Worm (Caenorhabditis elegans) whole organism, L4 larva: ENCODE results near the gene kcc-3.

Experiments used
- aly-2 ChIP-seq: sonication (generic microtip); optimal IDR thresholded peaks from 2 replicates; lab custom pipeline; 2018; ENCODE audit warnings: missing biosample characterization, missing genetic modification characterization
- ama-1 ChIP-seq: fragments of 150-350 bp; optimal IDR thresholded peaks from 2 replicates; lab custom pipeline; 2014; ENCODE audit warnings: inconsistent platforms, mixed read lengths
- ceh-32 ChIP-seq: sonication (generic microtip); optimal IDR thresholded peaks from 2 replicates; lab custom pipeline; 2016; ENCODE audit warnings: mild to moderate bottlenecking, missing genetic modification characterization, missing compliant biosample characterization; ENCODE audit not compliant: poor library complexity
- fos-1 ChIP-seq: fragments of 150-350 bp; optimal IDR thresholded peaks from 2 replicates; lab custom pipeline; 2014; ENCODE audit warnings: missing biosample characterization, missing genetic modification characterization
- gei-8 ChIP-seq: fragments of 200-800 bp; sonication (Bioruptor generic); optimal IDR thresholded peaks from 2 replicates; lab custom pipeline; 2018; ENCODE audit warnings: mild to moderate bottlenecking, missing genetic modification characterization, missing compliant biosample characterization
- nhr-237 ChIP-seq: sonication (generic microtip); optimal IDR thresholded peaks from 2 replicates; lab custom pipeline; 2017; ENCODE audit warnings: missing biosample characterization, missing genetic modification characterization
- pha-4 ChIP-seq, 2 experiments: fragments of 150-350 bp in 1 of 2; fragments of 200-800 bp in 1 of 2; sonication (Bioruptor generic) in 1 of 2; IDR thresholded peaks in 1 of 2; optimal IDR thresholded peaks in 1 of 2; 2 replicates each; pipeline versions ENCODE4 v1.3.6 to Lab custom; 2014 to 2022; ENCODE audit warnings: missing genetic modification characterization in 2 of 2, missing genetic modification reagents in 2 of 2, missing biosample characterization in 1 of 2, missing compliant biosample characterization in 1 of 2
- pqm-1 ChIP-seq: sonication (generic microtip); optimal IDR thresholded peaks from 2 replicates; lab custom pipeline; 2017; ENCODE audit warnings: missing biosample characterization, missing genetic modification characterization
- zfp-2 ChIP-seq: sonication (generic microtip); optimal IDR thresholded peaks from 2 replicates; lab custom pipeline; 2016; ENCODE audit warnings: mild to moderate bottlenecking, missing genetic modification characterization, missing compliant biosample characterization

DNA sequence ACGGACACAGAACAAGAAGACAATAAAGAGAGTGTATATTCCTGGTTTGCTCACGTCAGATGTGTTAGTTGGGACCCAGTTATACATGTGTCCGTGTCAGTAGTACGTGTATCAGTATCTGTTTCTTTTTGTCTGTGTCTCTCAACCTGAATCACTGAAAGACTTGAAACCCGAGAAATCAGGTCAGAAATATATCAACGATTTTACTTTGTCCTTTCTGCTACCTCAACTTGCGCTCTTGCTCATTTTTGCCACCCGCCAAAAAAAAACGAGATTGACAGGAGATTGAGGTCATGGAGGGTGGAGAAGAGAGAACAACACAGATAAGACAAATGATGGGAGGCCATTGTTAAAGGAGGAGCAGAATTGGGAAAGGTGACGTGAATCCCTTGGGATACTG lies 14.5 kb downstream of the kcc-3 start:
- TF ChIP-seq ceh-32 (tag; lab: Kevin White, UChicago) (no peak), ama-1 (lab: Kevin White, UChicago) (no peak), gei-8 (GFP tag; lab: Kevin White, UChicago) (no peak), aly-2 (no peak), pha-4 (GFP tag; IDR thresholded peaks at IDR 0.05; lab: Robert Waterston, UW) (no peak), pha-4 (tag; optimal IDR thresholded peaks at IDR 0.05; lab: Kevin White, UChicago) (no peak), fos-1 (no peak), nhr-237 (tag; lab: Kevin White, UChicago) (no peak), zfp-2 (tag; lab: Kevin White, UChicago) (no peak), pqm-1 (no peak)
